Worm (Caenorhabditis elegans) whole organism, mixed stage, embryonic: Measurements from ENCODE around the gene nhr-8.

Experiments
- M03D4.4 ChIP-seq: sonication (generic microtip); optimal IDR thresholded peaks from 2 replicates; lab custom pipeline; 2017; ENCODE audit warnings: mild to moderate bottlenecking, missing genetic modification characterization, missing compliant biosample characterization
- bed-3 ChIP-seq: fragments of 200-800 bp; sonication (Bioruptor generic); optimal IDR thresholded peaks from 3 replicates; lab custom pipeline; 2018; ENCODE audit warnings: mild to moderate bottlenecking, missing genetic modification characterization, moderate library complexity, missing compliant biosample characterization
- blmp-1 ChIP-seq: fragments of 150-350 bp; optimal IDR thresholded peaks from 2 replicates; lab custom pipeline; 2014; ENCODE audit warnings: missing biosample characterization, missing genetic modification characterization
- ceh-39 ChIP-seq: fragments of 150-350 bp; optimal IDR thresholded peaks from 2 replicates; lab custom pipeline; 2014; ENCODE audit warnings: missing biosample characterization, missing genetic modification characterization
- ceh-43 ChIP-seq: fragments of 200-800 bp; sonication (Bioruptor generic); optimal IDR thresholded peaks from 2 replicates; lab custom pipeline; 2018; ENCODE audit warnings: mild to moderate bottlenecking, missing genetic modification characterization, moderate library complexity, missing compliant biosample characterization
- ceh-83 ChIP-seq: fragments of 200-800 bp; sonication (Bioruptor generic); optimal IDR thresholded peaks from 2 replicates; lab custom pipeline; 2018; ENCODE audit warnings: mild to moderate bottlenecking, missing genetic modification characterization, missing compliant biosample characterization
- ces-1 ChIP-seq: fragments of 150-350 bp; optimal IDR thresholded peaks from 2 replicates; lab custom pipeline; 2014; ENCODE audit warnings: missing biosample characterization, missing genetic modification reagents, missing genetic modification characterization
- cnd-1 ChIP-seq: fragments of 200-800 bp; sonication (Bioruptor generic); optimal IDR thresholded peaks from 2 replicates; lab custom pipeline; 2018; ENCODE audit warnings: mild to moderate bottlenecking, missing genetic modification characterization, missing compliant biosample characterization
- drap-1 ChIP-seq: fragments of 200-800 bp; sonication (Bioruptor generic); optimal IDR thresholded peaks from 3 replicates; lab custom pipeline; 2018; ENCODE audit warnings: mild to moderate bottlenecking, missing genetic modification characterization, missing compliant biosample characterization
- elt-1 ChIP-seq: sonication (generic microtip); optimal IDR thresholded peaks from 2 replicates; lab custom pipeline; 2017; ENCODE audit warnings: missing genetic modification characterization, mild to moderate bottlenecking, missing compliant biosample characterization, antibody characterized with exemption, moderate library complexity, borderline replicate concordance; ENCODE audit not compliant: insufficient read depth
- elt-3 ChIP-seq: fragments of 150-350 bp; optimal IDR thresholded peaks from 2 replicates; lab custom pipeline; 2014; ENCODE audit warnings: missing biosample characterization, missing genetic modification characterization
- flh-1 ChIP-seq: fragments of 200-800 bp; sonication (Bioruptor generic); optimal IDR thresholded peaks from 2 replicates; lab custom pipeline; 2018; ENCODE audit warnings: mild to moderate bottlenecking, missing genetic modification characterization, moderate library complexity, missing compliant biosample characterization
- ham-2 ChIP-seq: fragments of 200-800 bp; sonication (Bioruptor generic); optimal IDR thresholded peaks from 2 replicates; lab custom pipeline; 2018; ENCODE audit warnings: mild to moderate bottlenecking, missing genetic modification characterization, missing compliant biosample characterization
- hlh-1 ChIP-seq: fragments of 150-350 bp; optimal IDR thresholded peaks from 2 replicates; lab custom pipeline; 2014; ENCODE audit warnings: missing biosample characterization, missing genetic modification reagents, missing genetic modification characterization
- lin-13 ChIP-seq: fragments of 150-350 bp; optimal IDR thresholded peaks from 2 replicates; lab custom pipeline; 2014; ENCODE audit warnings: missing biosample characterization, missing genetic modification characterization
- lin-32 ChIP-seq: fragments of 200-800 bp; sonication (Bioruptor generic); optimal IDR thresholded peaks from 2 replicates; lab custom pipeline; 2018; ENCODE audit warnings: mild to moderate bottlenecking, missing genetic modification characterization, missing compliant biosample characterization
- lsy-2 ChIP-seq: fragments of 150-350 bp; optimal IDR thresholded peaks from 2 replicates; lab custom pipeline; 2014; ENCODE audit warnings: missing biosample characterization, missing genetic modification characterization
- mab-5 ChIP-seq: fragments of 150-350 bp; optimal IDR thresholded peaks from 2 replicates; lab custom pipeline; 2014; ENCODE audit warnings: missing biosample characterization, missing genetic modification characterization
- mep-1 ChIP-seq: fragments of 150-350 bp; optimal IDR thresholded peaks from 2 replicates; lab custom pipeline; 2017; ENCODE audit warnings: missing biosample characterization, missing genetic modification reagents, missing genetic modification characterization, inconsistent platforms
- mls-2 ChIP-seq: sonication (generic microtip); optimal IDR thresholded peaks from 2 replicates; lab custom pipeline; 2016; ENCODE audit warnings: mild to moderate bottlenecking, missing genetic modification characterization, moderate library complexity, missing compliant biosample characterization
- nhr-12 ChIP-seq: fragments of 150-350 bp; optimal IDR thresholded peaks from 2 replicates; lab custom pipeline; 2014; ENCODE audit warnings: missing biosample characterization, missing genetic modification characterization
- nhr-2 ChIP-seq: fragments of 150-350 bp; optimal IDR thresholded peaks from 2 replicates; lab custom pipeline; 2014; ENCODE audit warnings: missing biosample characterization, missing genetic modification characterization
- nhr-237 ChIP-seq: fragments of 150-350 bp; optimal IDR thresholded peaks from 2 replicates; lab custom pipeline; 2014; ENCODE audit warnings: missing biosample characterization, missing genetic modification characterization
- nhr-28 ChIP-seq: fragments of 150-350 bp; optimal IDR thresholded peaks from 2 replicates; lab custom pipeline; 2014; ENCODE audit warnings: missing biosample characterization, missing genetic modification characterization
- nhr-76 ChIP-seq: sonication (generic microtip); optimal IDR thresholded peaks from 2 replicates; lab custom pipeline; 2017; ENCODE audit warnings: missing biosample characterization, missing genetic modification characterization
- pha-4 ChIP-seq: fragments of 150-350 bp; optimal IDR thresholded peaks from 2 replicates; lab custom pipeline; 2018; ENCODE audit warnings: missing biosample characterization, missing genetic modification reagents, missing genetic modification characterization
- sem-2 ChIP-seq: fragments of 200-800 bp; sonication (Bioruptor generic); optimal IDR thresholded peaks from 2 replicates; lab custom pipeline; 2018; ENCODE audit warnings: mild to moderate bottlenecking, missing genetic modification characterization, missing compliant biosample characterization
- snpc-4 ChIP-seq: fragments of 150-350 bp; optimal IDR thresholded peaks from 2 replicates; lab custom pipeline; 2014; ENCODE audit warnings: missing biosample characterization, missing genetic modification characterization
- sptf-1 ChIP-seq: sonication (generic microtip); optimal IDR thresholded peaks from 2 replicates; lab custom pipeline; 2017; ENCODE audit warnings: mild to moderate bottlenecking, missing genetic modification characterization, moderate library complexity, missing compliant biosample characterization
- tbx-8 ChIP-seq: fragments of 200-800 bp; sonication (Bioruptor generic); optimal IDR thresholded peaks from 2 replicates; lab custom pipeline; 2018; ENCODE audit warnings: mild to moderate bottlenecking, missing genetic modification characterization, moderate library complexity, missing compliant biosample characterization
- unc-120 ChIP-seq: sonication (generic microtip); optimal IDR thresholded peaks from 2 replicates; lab custom pipeline; 2017; ENCODE audit warnings: missing genetic modification characterization, missing compliant biosample characterization; ENCODE audit not compliant: poor library complexity, severe bottlenecking
- unc-39 ChIP-seq: fragments of 150-350 bp; optimal IDR thresholded peaks from 2 replicates; lab custom pipeline; 2014; ENCODE audit warnings: missing biosample characterization, missing genetic modification characterization
- unc-62 ChIP-seq: fragments of 150-350 bp; optimal IDR thresholded peaks from 2 replicates; lab custom pipeline; 2014; ENCODE audit warnings: missing biosample characterization, missing genetic modification reagents, missing genetic modification characterization
- zip-8 ChIP-seq: fragments of 150-350 bp; optimal IDR thresholded peaks from 2 replicates; lab custom pipeline; 2014; ENCODE audit warnings: missing biosample characterization, missing genetic modification characterization
- ztf-11 ChIP-seq: fragments of 150-350 bp; optimal IDR thresholded peaks from 2 replicates; lab custom pipeline; 2014; ENCODE audit warnings: missing biosample characterization, missing genetic modification characterization

The nhr-8 gene

ce11 chrIV:7679120-7679519, 31.7 kb upstream of the nhr-8 start:
- TF ChIP-seq flh-1 (no peak), M03D4.4 (tag; lab: Kevin White, UChicago) (no peak), unc-120 (tag; lab: Kevin White, UChicago) (no peak), mls-2 (tag; lab: Kevin White, UChicago) (no peak), ham-2 (no peak), unc-39 (tag; lab: Kevin White, UChicago) (no peak), hlh-1 (tag; lab: Kevin White, UChicago) (no peak), ztf-11 (no peak), ceh-43 (no peak), drap-1 (GFP tag; lab: Kevin White, UChicago) (no peak), sptf-1 (no peak)

ce11 chrIV:7689326-7689725, 21.5 kb upstream of the nhr-8 start:
- no peak for TF ChIP-seq pha-4 (tag; lab: Kevin White, UChicago)
- TF ChIP-seq elt-1 = no peak

ce11 chrIV:7692451-7692850, 18.3 kb upstream of the nhr-8 start:
- no peak for TF ChIP-seq mep-1 (tag; lab: Kevin White, UChicago)

- TF ChIP-seq ceh-83 (GFP tag; lab: Kevin White, UChicago) (no peak), nhr-12 (tag; lab: Kevin White, UChicago) (no peak), nhr-28 (no peak), unc-62 (GFP tag; lab: Kevin White, UChicago) (no peak), drap-1 (GFP tag; lab: Kevin White, UChicago) (no peak), unc-120 (tag; lab: Kevin White, UChicago) (no peak), ceh-43 (no peak), nhr-76 (tag; lab: Kevin White, UChicago) (no peak), flh-1 (no peak), nhr-237 (tag; lab: Kevin White, UChicago) (no peak), hlh-1 (tag; lab: Kevin White, UChicago) (no peak), lin-13 (tag; lab: Kevin White, UChicago) (no peak), unc-39 (tag; lab: Kevin White, UChicago) (no peak), ztf-11 (no peak), M03D4.4 (tag; lab: Kevin White, UChicago) (no peak)
These were observed 12.5 kb upstream of the nhr-8 start, which contains the start of gene flp-13 for ce11 chrIV:7698320-7698719. TSS of gene flp-13 (minus strand) at chrIV:7698420.

ce11 chrIV:7706805-7707204, 4.0 kb upstream of the nhr-8 start, which contains the start of gene F33D4.4:
TSS of gene F33D4.4 (minus strand) at chrIV:7706905.
- TF ChIP-seq ztf-11 (no peak), elt-3 (tag; lab: Kevin White, UChicago) (no peak), nhr-28 (no peak), ceh-39 (tag; lab: Kevin White, UChicago) (no peak), pha-4 (tag; lab: Kevin White, UChicago) (no peak), nhr-76 (tag; lab: Kevin White, UChicago) (no peak), nhr-2 (tag; lab: Kevin White, UChicago) (no peak), ceh-83 (GFP tag; lab: Kevin White, UChicago) (no peak), mep-1 (tag; lab: Kevin White, UChicago) (no peak), zip-8 (tag; lab: Kevin White, UChicago) (no peak), unc-120 (tag; lab: Kevin White, UChicago) (no peak), nhr-237 (tag; lab: Kevin White, UChicago) (no peak), ces-1 (GFP tag; lab: Kevin White, UChicago) (no peak), mls-2 (tag; lab: Kevin White, UChicago) (no peak), nhr-12 (tag; lab: Kevin White, UChicago) (no peak), hlh-1 (tag; lab: Kevin White, UChicago) (no peak), flh-1 (no peak), blmp-1 (tag; lab: Kevin White, UChicago) (no peak), elt-1 (no peak)

ce11 chrIV:7709701-7710100, 1.1 kb upstream of the nhr-8 start, which contains the start of the genes mrpl-1, emc-6 and mrps-24:
TSS of gene mrpl-1 (minus strand) at chrIV:7709701.
TSS of gene emc-6 (minus strand) at chrIV:7709736.
TSS of gene mrps-24 (plus strand) at chrIV:7710045.
- peak; percentile 18 for TF ChIP-seq mep-1 (tag; lab: Kevin White, UChicago)
- no peak for TF ChIP-seq ham-2
- no peak for TF ChIP-seq flh-1
- TF ChIP-seq M03D4.4 (tag; lab: Kevin White, UChicago) = no peak
- TF ChIP-seq lsy-2 (tag; lab: Kevin White, UChicago) = peak; percentile 66
- no peak for TF ChIP-seq nhr-2 (tag; lab: Kevin White, UChicago)
- TF ChIP-seq lin-13 (tag; lab: Kevin White, UChicago) = no peak
- TF ChIP-seq tbx-8 = no peak
- TF ChIP-seq nhr-28 = no peak
- TF ChIP-seq mls-2 (tag; lab: Kevin White, UChicago) = no peak
- no peak for TF ChIP-seq ceh-43
- TF ChIP-seq blmp-1 (tag; lab: Kevin White, UChicago) = no peak
- TF ChIP-seq ztf-11 = no peak
- no peak for TF ChIP-seq bed-3 (GFP tag; lab: Kevin White, UChicago)
- no peak for TF ChIP-seq mab-5 (tag; lab: Kevin White, UChicago)
- no peak for TF ChIP-seq elt-3 (tag; lab: Kevin White, UChicago)
- TF ChIP-seq unc-62 (GFP tag; lab: Kevin White, UChicago) = no peak
- no peak for TF ChIP-seq pha-4 (tag; lab: Kevin White, UChicago)
- no peak for TF ChIP-seq drap-1 (GFP tag; lab: Kevin White, UChicago)
- no peak for TF ChIP-seq snpc-4 (tag; lab: Kevin White, UChicago)
- TF ChIP-seq ceh-39 (tag; lab: Kevin White, UChicago) = peak; percentile 19
- TF ChIP-seq lin-32 = no peak
- peak; percentile 58 for TF ChIP-seq unc-120 (tag; lab: Kevin White, UChicago)
- peak; percentile 37 for TF ChIP-seq nhr-237 (tag; lab: Kevin White, UChicago)
- no peak for TF ChIP-seq sptf-1
- no peak for TF ChIP-seq sem-2
- TF ChIP-seq zip-8 (tag; lab: Kevin White, UChicago) = no peak
- TF ChIP-seq cnd-1 = no peak
- TF ChIP-seq ceh-83 (GFP tag; lab: Kevin White, UChicago) = peak; percentile 20
